Fruit fly (Drosophila melanogaster) whole organism, wandering third instar larva: Measurements from ENCODE around the gene Ns4.

Source experiments
- CG32264 ChIP-seq: fragments of 200-800 bp; sonication (Bioruptor generic); optimal IDR thresholded peaks from 2 replicates; lab custom pipeline; 2016; ENCODE audit warnings: missing biosample characterization, missing genetic modification characterization
- CG9705 ChIP-seq: fragments of 200-800 bp; sonication (Bioruptor generic); optimal IDR thresholded peaks from 2 replicates; lab custom pipeline; 2018; ENCODE audit warnings: missing biosample characterization, mild to moderate bottlenecking, missing genetic modification characterization
- CrebA ChIP-seq: fragments of 200-800 bp; sonication (Bioruptor generic); optimal IDR thresholded peaks from 2 replicates; lab custom pipeline; 2016; ENCODE audit warnings: missing biosample characterization, mild to moderate bottlenecking, missing genetic modification characterization, borderline replicate concordance
- Dif ChIP-seq: fragments of 200-275, 200-300 bp; sonication (Bioruptor generic); optimal IDR thresholded peaks from 2 replicates; lab custom pipeline; 2018; ENCODE audit warnings: missing biosample characterization, missing genetic modification characterization; ENCODE audit not compliant: partially characterized antibody
- Hnf4 ChIP-seq: fragments of 200-800 bp; sonication (Bioruptor generic); optimal IDR thresholded peaks from 2 replicates; lab custom pipeline; 2016; ENCODE audit warnings: missing biosample characterization, mild to moderate bottlenecking, missing genetic modification characterization
- Hr83 ChIP-seq: fragments of 200-300 bp; sonication (Bioruptor generic); optimal IDR thresholded peaks from 2 replicates; lab custom pipeline; 2016; ENCODE audit warnings: missing biosample characterization, mild to moderate bottlenecking, missing genetic modification characterization, moderate library complexity; ENCODE audit not compliant: poor library complexity, severe bottlenecking
- Jra ChIP-seq: sonication (Bioruptor generic); optimal IDR thresholded peaks from 2 replicates; lab custom pipeline; 2016; ENCODE audit warnings: missing biosample characterization, missing genetic modification characterization
- Myc ChIP-seq: fragments of >200 bp; optimal IDR thresholded peaks from 2 replicates; lab custom pipeline; 2017
- N ChIP-seq: fragments of >200 bp; optimal IDR thresholded peaks from 2 replicates; lab custom pipeline; 2018; ENCODE audit warnings: missing biosample characterization, missing external identifiers, missing genetic modification characterization
- OdsH ChIP-seq: fragments of 200-800 bp; sonication (Bioruptor generic); optimal IDR thresholded peaks from 2 replicates; lab custom pipeline; 2016; ENCODE audit warnings: missing biosample characterization, mild to moderate bottlenecking, missing genetic modification characterization
- Rel ChIP-seq, 2 experiments: fragments of 200-800 bp; sonication (Bioruptor generic) in 1 of 2; optimal IDR thresholded peaks; 2 replicates in 1 of 2; 3 replicates in 1 of 2; lab custom pipeline; 2016 to 2019; ENCODE audit warnings: mild to moderate bottlenecking in 2 of 2, missing biosample characterization in 2 of 2, missing genetic modification characterization in 2 of 2, moderate library complexity in 1 of 2
- Sp1 ChIP-seq: fragments of 200-800 bp; sonication (Bioruptor generic); optimal IDR thresholded peaks from 3 replicates; lab custom pipeline; 2019; ENCODE audit warnings: missing biosample characterization, mild to moderate bottlenecking, missing genetic modification characterization, moderate library complexity
- Vsx2 ChIP-seq: fragments of 200-300, 225-300 bp; sonication (Bioruptor generic); optimal IDR thresholded peaks from 2 replicates; lab custom pipeline; 2018; ENCODE audit warnings: missing biosample characterization, missing genetic modification characterization; ENCODE audit not compliant: partially characterized antibody
- br ChIP-seq: fragments of 200-800 bp; sonication (Bioruptor generic); optimal IDR thresholded peaks from 2 replicates; lab custom pipeline; 2016; ENCODE audit warnings: missing biosample characterization, missing genetic modification characterization
- brk ChIP-seq: fragments of 200-800 bp; sonication (Bioruptor generic); optimal IDR thresholded peaks from 2 replicates; lab custom pipeline; 2016; ENCODE audit warnings: missing biosample characterization, mild to moderate bottlenecking, missing genetic modification characterization
- dl ChIP-seq, 2 experiments: fragments of 175-275, 200-275 bp in 1 of 2; fragments of 200-275 bp in 1 of 2; sonication (Bioruptor generic); optimal IDR thresholded peaks; lab custom pipeline; 2018; ENCODE audit warnings: mild to moderate bottlenecking in 2 of 2, missing biosample characterization in 2 of 2, missing genetic modification characterization in 2 of 2, moderate library complexity in 2 of 2; ENCODE audit not compliant: partially characterized antibody in 2 of 2, insufficient read depth in 1 of 2
- dmrt93B ChIP-seq: fragments of 200-800 bp; sonication (Bioruptor generic); optimal IDR thresholded peaks from 2 replicates; lab custom pipeline; 2018; ENCODE audit warnings: missing biosample characterization, mild to moderate bottlenecking, missing genetic modification characterization
- dsf ChIP-seq: sonication (Bioruptor generic); optimal IDR thresholded peaks from 2 replicates; lab custom pipeline; 2016; ENCODE audit warnings: missing biosample characterization, missing genetic modification characterization, borderline replicate concordance
- foxo ChIP-seq, 2 experiments: fragments of 200-800 bp; sonication (Bioruptor generic); optimal IDR thresholded peaks; 2 replicates in 1 of 2; 3 replicates in 1 of 2; lab custom pipeline; 2016 to 2017; ENCODE audit warnings: missing biosample characterization in 2 of 2, missing genetic modification characterization in 2 of 2
- fru ChIP-seq: fragments of 200-800 bp; sonication (Bioruptor generic); optimal IDR thresholded peaks from 3 replicates; lab custom pipeline; 2016; ENCODE audit warnings: missing biosample characterization, mild to moderate bottlenecking, missing genetic modification characterization
- h ChIP-seq: fragments of 200-800 bp; sonication (Bioruptor generic); optimal IDR thresholded peaks from 3 replicates; lab custom pipeline; 2016; ENCODE audit warnings: missing biosample characterization, mild to moderate bottlenecking, missing genetic modification characterization
- jim ChIP-seq: fragments of 175-275, 200-325 bp; sonication (Bioruptor generic); optimal IDR thresholded peaks from 2 replicates; lab custom pipeline; 2016; ENCODE audit warnings: missing biosample characterization, mild to moderate bottlenecking, missing genetic modification characterization
- lola ChIP-seq: fragments of >200 bp; optimal IDR thresholded peaks from 2 replicates; lab custom pipeline; 2017; ENCODE audit warnings: missing biosample characterization, missing genetic modification characterization
- pan ChIP-seq: fragments of >200 bp; optimal IDR thresholded peaks from 2 replicates; lab custom pipeline; 2017
- psq ChIP-seq: fragments of 200-800 bp; sonication (Bioruptor generic); optimal IDR thresholded peaks from 3 replicates; lab custom pipeline; 2017; ENCODE audit warnings: missing biosample characterization, mild to moderate bottlenecking, missing genetic modification characterization, moderate library complexity
- rgr ChIP-seq: fragments of 200-800 bp; sonication (Bioruptor generic); optimal IDR thresholded peaks from 3 replicates; lab custom pipeline; 2016; ENCODE audit warnings: missing biosample characterization, mild to moderate bottlenecking, missing genetic modification characterization
- sage ChIP-seq: fragments of 200-800 bp; sonication (Bioruptor generic); optimal IDR thresholded peaks from 2 replicates; lab custom pipeline; 2016; ENCODE audit warnings: missing biosample characterization, mild to moderate bottlenecking, missing genetic modification characterization
- sv ChIP-seq: fragments of 200-800 bp; sonication (Bioruptor generic); optimal IDR thresholded peaks from 3 replicates; lab custom pipeline; 2016; ENCODE audit warnings: missing biosample characterization, missing genetic modification characterization
- woc ChIP-seq: sonication (Bioruptor generic); optimal IDR thresholded peaks from 2 replicates; lab custom pipeline; 2016; ENCODE audit warnings: missing biosample characterization, mild to moderate bottlenecking, missing genetic modification characterization

The Ns4 gene

DNA sequence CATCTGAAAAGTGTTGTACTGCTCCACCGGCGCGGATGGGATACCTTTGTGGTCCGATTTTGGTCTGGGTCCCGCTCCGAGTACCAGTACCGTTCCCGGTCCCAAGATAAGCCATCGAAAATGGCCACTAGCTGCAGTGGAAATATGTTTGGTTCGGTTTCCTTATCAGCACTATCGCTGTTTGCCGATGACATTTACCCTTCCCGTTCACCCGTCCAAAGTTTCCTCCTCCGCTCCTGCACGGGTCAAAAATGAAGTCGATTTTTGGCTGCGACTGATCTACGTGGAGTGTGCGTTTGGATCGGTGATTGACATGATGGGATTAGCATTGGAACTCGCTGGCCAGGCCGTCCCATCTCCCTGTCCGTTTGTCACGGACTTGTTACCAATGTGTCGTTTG is 22.2 kb downstream of the Ns4 start:
- TF ChIP-seq rgr (GFP tag; lab: Kevin White, UChicago) (no peak), dl (GFP tag; optimal IDR thresholded peaks at IDR 0.05; lab: Kevin White, UChicago; ENCODE audit: insufficient read depth in 1 of 2, partially characterized antibody in 2 of 2) (no peak), psq (no peak), CrebA (no peak), Vsx2 (no peak), N (GFP tag; lab: Kevin White, UChicago) (no peak), CG9705 (GFP tag; lab: Kevin White, UChicago) (no peak)

DNA sequence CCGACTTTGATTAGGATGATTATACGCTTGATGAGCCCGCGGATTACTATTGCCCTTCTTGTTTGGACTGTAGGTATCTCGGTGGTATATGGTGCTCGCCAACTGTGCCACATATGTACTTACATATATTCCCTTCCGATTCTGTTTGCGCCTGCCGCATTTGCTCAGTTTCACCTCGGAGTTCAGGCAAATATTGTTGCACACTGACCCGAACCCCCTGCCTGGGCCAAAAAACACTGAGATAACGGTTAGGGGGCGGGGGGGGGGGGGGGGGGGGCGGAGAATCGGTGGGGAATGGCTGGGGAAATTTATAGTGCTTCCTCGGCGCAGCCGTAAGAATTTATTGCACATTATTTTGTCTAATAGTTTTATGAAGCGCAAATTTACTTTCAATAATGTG is 23.7 kb downstream of the Ns4 start:
- TF ChIP-seq pan (lab: Kevin White, UChicago) (peak; percentile 56), dmrt93B (no peak)

DNA sequence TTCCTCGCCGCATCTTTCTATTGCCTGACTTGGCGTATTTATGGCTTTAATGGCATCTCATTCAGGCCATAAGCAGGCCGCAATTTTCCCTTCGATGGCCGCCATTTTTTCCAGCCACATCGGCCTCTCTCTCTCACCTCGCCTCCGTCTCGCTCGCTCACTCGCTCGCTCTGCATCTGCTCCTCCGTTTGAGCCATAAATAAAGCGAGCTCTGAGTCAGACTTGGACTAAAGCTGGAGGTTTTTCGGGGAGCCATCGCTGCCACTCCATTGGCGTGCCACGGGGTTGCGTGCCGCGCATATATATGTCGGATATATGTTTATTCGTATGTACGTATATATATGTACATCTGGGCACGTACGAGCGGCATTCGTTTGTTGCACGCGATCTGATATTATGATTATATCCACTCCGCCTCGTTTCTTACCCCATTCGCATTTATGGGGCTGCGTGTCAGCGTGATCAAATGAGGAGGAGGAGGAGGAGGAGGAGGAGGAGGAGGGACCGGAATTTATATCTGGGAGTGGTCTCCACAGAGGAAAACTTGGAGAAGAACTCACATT is 24.7 kb downstream of the Ns4 start:
- no peak for TF ChIP-seq dl (GFP tag; optimal IDR thresholded peaks at IDR 0.05; lab: Kevin White, UChicago; ENCODE audit: insufficient read depth in 1 of 2, partially characterized antibody in 2 of 2)

- TF ChIP-seq lola = no peak
- TF ChIP-seq Dif (GFP tag; lab: Kevin White, UChicago) = no peak
- no peak for TF ChIP-seq dsf
- TF ChIP-seq rgr (GFP tag; lab: Kevin White, UChicago) = no peak
- no peak for TF ChIP-seq sv (GFP tag; lab: Kevin White, UChicago)
- TF ChIP-seq CrebA = no peak
- TF ChIP-seq woc (GFP tag; lab: Kevin White, UChicago) = no peak
- TF ChIP-seq brk (GFP tag; lab: Kevin White, UChicago) = no peak
Measured at dm6 chr2L:20778380-20778779, 26.1 kb downstream of the Ns4 start.

DNA sequence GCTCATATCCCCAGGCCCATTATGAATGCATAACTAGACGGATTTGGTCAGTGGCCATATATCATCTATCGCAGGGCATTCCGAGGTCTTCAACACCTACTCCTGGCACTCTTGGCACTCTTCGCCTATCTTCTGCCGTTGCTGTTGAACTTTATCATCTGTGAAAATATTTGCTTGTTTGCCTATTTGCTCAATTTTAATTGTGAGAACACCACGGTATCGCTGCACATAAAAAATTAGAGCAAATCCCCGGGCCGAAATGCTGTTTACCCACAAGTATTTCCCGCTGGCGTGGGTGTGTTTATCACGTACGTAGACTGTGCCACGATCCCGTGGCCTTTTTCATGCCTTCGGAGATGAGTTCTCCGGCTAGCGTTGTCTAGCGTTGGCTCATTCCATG is 28.5 kb downstream of the Ns4 start:
- peak in 1 of 2 experiments; percentile 45 for TF ChIP-seq foxo (GFP tag; optimal IDR thresholded peaks at IDR 0.05; lab: Kevin White, UChicago)
- TF ChIP-seq rgr (GFP tag; lab: Kevin White, UChicago) = peak; percentile 70
- TF ChIP-seq Jra (GFP tag; lab: Kevin White, UChicago) = peak; percentile 50
- TF ChIP-seq h (GFP tag; lab: Kevin White, UChicago) = peak; percentile 74
- TF ChIP-seq fru (GFP tag; lab: Kevin White, UChicago) = peak; percentile 43
- peak; percentile 68 for TF ChIP-seq br (GFP tag; lab: Kevin White, UChicago)
- no peak for TF ChIP-seq Rel (GFP tag; optimal IDR thresholded peaks at IDR 0.05; lab: Kevin White, UChicago)
- TF ChIP-seq Rel (tag; optimal IDR thresholded peaks at IDR 0.05; lab: Kevin White, UChicago) = no peak
- TF ChIP-seq jim (GFP tag; lab: Kevin White, UChicago) = no peak
- TF ChIP-seq sage = no peak
- peak; percentile 50 for TF ChIP-seq Hnf4 (GFP tag; lab: Kevin White, UChicago)
- no peak for TF ChIP-seq brk (GFP tag; lab: Kevin White, UChicago)
- no peak for TF ChIP-seq Dif (GFP tag; lab: Kevin White, UChicago)
- peak; percentile 12 for TF ChIP-seq dmrt93B
- peak; percentile 42 for TF ChIP-seq psq
- peak; percentile 85 for TF ChIP-seq Hr83 (GFP tag; lab: Kevin White, UChicago)
- TF ChIP-seq Sp1 (GFP tag; lab: Kevin White, UChicago) = peak; percentile 45
- TF ChIP-seq OdsH = peak; percentile 76
- TF ChIP-seq CG32264 (GFP tag; lab: Kevin White, UChicago) = peak; percentile 31

dm6 chr2L:20783044-20783443 is 30.8 kb downstream of the Ns4 start:
- TF ChIP-seq psq (peak; percentile 82), Myc (lab: Kevin White, UChicago) (no peak), dmrt93B (no peak), Jra (GFP tag; lab: Kevin White, UChicago) (no peak)
- TF ChIP-seq, all 38 proteins: peak for 1
